Worm (Caenorhabditis elegans) whole organism, L1 larva: Measurements from ENCODE around the gene C44B7.7.
A peak's percentile ranks its signal among the peaks of the same experiment; 100 is the strongest.

Experiments used
- blmp-1 ChIP-seq: fragments of 150-350 bp; optimal IDR thresholded peaks from 2 replicates; lab custom pipeline; 2014; ENCODE audit warnings: missing biosample characterization, missing genetic modification characterization
- ceh-8 ChIP-seq: fragments of 200-800 bp; sonication (Bioruptor generic); optimal IDR thresholded peaks from 2 replicates; lab custom pipeline; 2018; ENCODE audit warnings: mild to moderate bottlenecking, missing genetic modification characterization, moderate library complexity, missing compliant biosample characterization
- ceh-82 ChIP-seq, 3 experiments: fragments of 150-350 bp in 1 of 3; sonication (generic microtip) in 2 of 3; optimal IDR thresholded peaks; 2 replicates each; lab custom pipeline; 2014 to 2017; ENCODE audit warnings: missing biosample characterization in 3 of 3, missing genetic modification characterization in 3 of 3
- ceh-90 ChIP-seq: sonication (generic microtip); optimal IDR thresholded peaks from 2 replicates; lab custom pipeline; 2016; ENCODE audit warnings: missing genetic modification characterization, missing compliant biosample characterization
- dpl-1 ChIP-seq, 3 experiments: fragments of 150-350 bp in 2 of 3; sonication (generic microtip) in 1 of 3; optimal IDR thresholded peaks; 2 replicates each; lab custom pipeline; 2014 to 2017; ENCODE audit warnings: missing biosample characterization in 3 of 3, missing genetic modification characterization in 3 of 3, missing genetic modification reagents in 3 of 3
- dsc-1 ChIP-seq: sonication (generic microtip); optimal IDR thresholded peaks from 2 replicates; lab custom pipeline; 2016; ENCODE audit warnings: mild to moderate bottlenecking, missing genetic modification characterization, missing compliant biosample characterization
- efl-1 ChIP-seq, 4 experiments: fragments of 150-350 bp; optimal IDR thresholded peaks in 3 of 4; peaks in 1 of 4; 1 replicate in 1 of 4; 2 replicates in 3 of 4; lab custom pipeline; 2014; ENCODE audit warnings: missing biosample characterization in 2 of 4, missing genetic modification characterization in 2 of 4, missing genetic modification reagents in 2 of 4
- egl-27 ChIP-seq, 2 experiments: fragments of 150-350 bp in 1 of 2; sonication (generic microtip); optimal IDR thresholded peaks; 3 replicates each; lab custom pipeline; 2017 to 2018; ENCODE audit warnings: missing biosample characterization in 2 of 2, missing genetic modification characterization in 2 of 2, missing genetic modification reagents in 2 of 2
- elt-3 ChIP-seq, 6 experiments: fragments of 150-350 bp in 1 of 6; sonication (generic microtip); optimal IDR thresholded peaks; 2 replicates each; lab custom pipeline; 2017 to 2018; ENCODE audit warnings: missing biosample characterization in 6 of 6, missing genetic modification characterization in 6 of 6, inconsistent platforms in 1 of 6
- fkh-10 ChIP-seq: sonication (generic microtip); optimal IDR thresholded peaks from 2 replicates; lab custom pipeline; 2017; ENCODE audit warnings: missing biosample characterization, missing genetic modification reagents, missing genetic modification characterization
- fkh-8 ChIP-seq: sonication (generic microtip); optimal IDR thresholded peaks from 2 replicates; lab custom pipeline; 2016; ENCODE audit warnings: mild to moderate bottlenecking, missing genetic modification characterization, missing compliant biosample characterization
- irx-1 ChIP-seq: sonication (generic microtip); optimal IDR thresholded peaks from 2 replicates; lab custom pipeline; 2016; ENCODE audit warnings: missing genetic modification characterization, missing compliant biosample characterization
- jun-1 ChIP-seq: fragments of 150-350 bp; optimal IDR thresholded peaks from 2 replicates; lab custom pipeline; 2014; ENCODE audit warnings: missing biosample characterization, missing genetic modification reagents, missing genetic modification characterization
- lin-14 ChIP-seq: fragments of 200-800 bp; sonication (Bioruptor generic); optimal IDR thresholded peaks from 2 replicates; lab custom pipeline; 2018; ENCODE audit warnings: mild to moderate bottlenecking, missing genetic modification characterization, moderate library complexity, missing compliant biosample characterization
- lin-35 ChIP-seq, 2 experiments: fragments of 150-350 bp; optimal IDR thresholded peaks; 2 replicates each; lab custom pipeline; 2014; ENCODE audit warnings: missing biosample characterization in 2 of 2, missing genetic modification characterization in 2 of 2, missing genetic modification reagents in 2 of 2
- lsy-2 ChIP-seq, 2 experiments: fragments of 150-350 bp; optimal IDR thresholded peaks; 2 replicates each; lab custom pipeline; 2014; ENCODE audit warnings: missing biosample characterization in 2 of 2, missing genetic modification characterization in 2 of 2
- mep-1 ChIP-seq: fragments of 150-350 bp; optimal IDR thresholded peaks from 2 replicates; lab custom pipeline; 2014; ENCODE audit warnings: missing biosample characterization, missing genetic modification characterization
- nhr-20 ChIP-seq: sonication (generic microtip); optimal IDR thresholded peaks from 2 replicates; lab custom pipeline; 2016; ENCODE audit warnings: mild to moderate bottlenecking, missing genetic modification characterization, missing compliant biosample characterization
- nhr-47 ChIP-seq: sonication (generic microtip); optimal IDR thresholded peaks from 2 replicates; lab custom pipeline; 2016; ENCODE audit warnings: mild to moderate bottlenecking, missing genetic modification characterization, moderate library complexity, missing compliant biosample characterization
- nhr-71 ChIP-seq: sonication (generic microtip); optimal IDR thresholded peaks from 2 replicates; lab custom pipeline; 2016; ENCODE audit warnings: mild to moderate bottlenecking, missing genetic modification characterization, moderate library complexity, missing compliant biosample characterization
- nhr-85 ChIP-seq: sonication (generic microtip); peaks from one replicate; lab custom pipeline; 2016; ENCODE audit warnings: missing genetic modification characterization, inconsistent platforms, missing compliant biosample characterization
- nhr-90 ChIP-seq: sonication (generic microtip); optimal IDR thresholded peaks from 2 replicates; lab custom pipeline; 2016; ENCODE audit warnings: mild to moderate bottlenecking, missing genetic modification characterization, missing compliant biosample characterization; ENCODE audit not compliant: poor library complexity
- pag-3 ChIP-seq: sonication (generic microtip); optimal IDR thresholded peaks from 2 replicates; lab custom pipeline; 2017; ENCODE audit warnings: missing genetic modification characterization, mild to moderate bottlenecking, missing compliant biosample characterization, antibody characterized with exemption, borderline replicate concordance; ENCODE audit not compliant: insufficient read depth
- skn-1 ChIP-seq: fragments of 150-350 bp; optimal IDR thresholded peaks from 2 replicates; lab custom pipeline; 2014; ENCODE audit warnings: missing biosample characterization, missing genetic modification characterization
- snu-23 ChIP-seq: sonication (generic microtip); optimal IDR thresholded peaks from 2 replicates; lab custom pipeline; 2016; ENCODE audit warnings: missing genetic modification characterization, missing compliant biosample characterization
- sox-4 ChIP-seq: sonication (generic microtip); optimal IDR thresholded peaks from 2 replicates; lab custom pipeline; 2016; ENCODE audit warnings: missing genetic modification characterization, missing compliant biosample characterization
- swsn-7 ChIP-seq: sonication (generic microtip); optimal IDR thresholded peaks from 2 replicates; lab custom pipeline; 2016; ENCODE audit warnings: missing genetic modification characterization, missing compliant biosample characterization
- tbx-2 ChIP-seq: sonication (generic microtip); optimal IDR thresholded peaks from 2 replicates; lab custom pipeline; 2016; ENCODE audit warnings: missing genetic modification characterization, missing compliant biosample characterization
- tlp-1 ChIP-seq: fragments of 150-350 bp; optimal IDR thresholded peaks from 2 replicates; lab custom pipeline; 2014; ENCODE audit warnings: missing biosample characterization, missing genetic modification characterization
- unc-130 ChIP-seq: fragments of 150-350 bp; optimal IDR thresholded peaks from 2 replicates; lab custom pipeline; 2017; ENCODE audit warnings: missing biosample characterization, missing genetic modification characterization, inconsistent platforms
- unc-62 ChIP-seq: fragments of 150-350 bp; optimal IDR thresholded peaks from 2 replicates; lab custom pipeline; 2014; ENCODE audit warnings: missing biosample characterization, missing genetic modification reagents, missing genetic modification characterization
- unc-86 ChIP-seq: sonication (generic microtip); optimal IDR thresholded peaks from 2 replicates; lab custom pipeline; 2016; ENCODE audit warnings: missing genetic modification characterization, missing compliant biosample characterization
- unc-98 ChIP-seq: fragments of 200-800 bp; sonication (Bioruptor generic); IDR thresholded peaks from 2 replicates; pipeline ENCODE4 v1.3.6; 2022; ENCODE audit warnings: missing genetic modification characterization, missing compliant biosample characterization
- vab-15 ChIP-seq: sonication (generic microtip); optimal IDR thresholded peaks from 2 replicates; lab custom pipeline; 2017; ENCODE audit warnings: missing genotype, mild to moderate bottlenecking, missing genetic modification characterization, missing compliant biosample characterization
- xbp-1 ChIP-seq: sonication (generic microtip); optimal IDR thresholded peaks from 2 replicates; lab custom pipeline; 2016; ENCODE audit warnings: missing genetic modification characterization, missing compliant biosample characterization
- ztf-4 ChIP-seq: fragments of 150-350 bp; optimal IDR thresholded peaks from 2 replicates; lab custom pipeline; 2014; ENCODE audit warnings: missing biosample characterization, missing genetic modification characterization

The C44B7.7 gene

ce11 chrII:6835972-6836595 lies 43.9 kb downstream of the C44B7.7 start (continued):
- no peak for TF ChIP-seq ztf-4 (tag; lab: Kevin White, UChicago)
- no peak for TF ChIP-seq unc-62 (GFP tag; lab: Kevin White, UChicago)

ce11 chrII:6835500-6835899 lies 44.5 kb downstream of the C44B7.7 start:
- TF ChIP-seq vab-15 (tag; lab: Kevin White, UChicago) (peak; percentile 61), unc-62 (GFP tag; lab: Kevin White, UChicago) (no peak), unc-98 (GFP tag; lab: Robert Waterston, UW) (no peak), skn-1 (tag; lab: Kevin White, UChicago) (no peak), lin-14 (peak; percentile 88), swsn-7 (peak; percentile 11), unc-86 (tag; lab: Kevin White, UChicago) (no peak), mep-1 (tag; lab: Kevin White, UChicago) (peak; percentile 63), nhr-71 (tag; lab: Kevin White, UChicago) (peak; percentile 27), blmp-1 (peak; percentile 85), fkh-10 (GFP tag; lab: Kevin White, UChicago) (no peak), ztf-4 (tag; lab: Kevin White, UChicago) (no peak), elt-3 (tag; optimal IDR thresholded peaks at IDR 0.05; lab: Kevin White, UChicago) (peak in 1 of 6 experiments; percentile 50), lin-35 (GFP tag; optimal IDR thresholded peaks at IDR 0.05; lab: Kevin White, UChicago) (peak in 1 of 2 experiments; percentile 22), xbp-1 (tag; lab: Kevin White, UChicago) (no peak), nhr-20 (peak; percentile 36), egl-27 (tag; optimal IDR thresholded peaks at IDR 0.05; lab: Kevin White, UChicago) (peak in 1 of 2 experiments; percentile 85), nhr-47 (tag; lab: Kevin White, UChicago) (peak; percentile 2), sox-4 (no peak), unc-130 (tag; lab: Kevin White, UChicago) (no peak), snu-23 (GFP tag; lab: Kevin White, UChicago) (peak; percentile 43), jun-1 (tag; lab: Kevin White, UChicago) (no peak), tlp-1 (tag; lab: Kevin White, UChicago) (no peak), lsy-2 (tag; optimal IDR thresholded peaks at IDR 0.05; lab: Kevin White, UChicago) (peak; percentile 3 to 67), pag-3 (tag; lab: Kevin White, UChicago) (no peak), ceh-8 (GFP tag; lab: Kevin White, UChicago) (peak; percentile 2), nhr-85 (tag; lab: Kevin White, UChicago) (peak; percentile 93), tbx-2 (tag; lab: Kevin White, UChicago) (peak; percentile 31), ceh-90 (tag; lab: Kevin White, UChicago) (no peak), irx-1 (tag; lab: Kevin White, UChicago) (no peak), efl-1 (optimal IDR thresholded peaks at IDR 0.05; lab: Kevin White, UChicago) (peak; percentile 13 to 21), efl-1 (GFP tag; optimal IDR thresholded peaks at IDR 0.05 in 1 of 2; lab: Kevin White, UChicago) (no peak), ceh-82 (tag; optimal IDR thresholded peaks at IDR 0.05; lab: Kevin White, UChicago) (peak in 1 of 3 experiments; percentile 29), dsc-1 (tag; lab: Kevin White, UChicago) (peak; percentile 8), dpl-1 (GFP tag; optimal IDR thresholded peaks at IDR 0.05; lab: Kevin White, UChicago) (no peak), fkh-8 (tag; lab: Kevin White, UChicago) (no peak)

- peak; percentile 19 for TF ChIP-seq lin-14
- no peak for TF ChIP-seq nhr-90 (tag; lab: Kevin White, UChicago)
Observed at ce11 chrII:6834582-6835058, 45.3 kb downstream of the C44B7.7 start, which contains the start of gene egl-27. Gene egl-27, plus strand, starts transcription at chrII:6835008.
